Fruit fly (Drosophila melanogaster) whole organism, embryonic: ENCODE measurements around the gene CG32639.

Source experiments
- CG11456 ChIP-seq: fragments of 200-800 bp; sonication (Bioruptor generic); IDR thresholded peaks from 3 replicates; pipeline ENCODE4 v1.3.6; 2022; ENCODE audit warnings: missing biosample characterization, missing genetic modification characterization
- crp ChIP-seq, 2 experiments: fragments of 200-800 bp; sonication (Bioruptor generic); optimal IDR thresholded peaks; 2 replicates in 1 of 2; 3 replicates in 1 of 2; lab custom pipeline; 2017; ENCODE audit warnings: missing biosample characterization in 2 of 2, missing genetic modification characterization in 2 of 2, mild to moderate bottlenecking in 1 of 2, moderate library complexity in 1 of 2
- emc ChIP-seq: fragments of 200-800 bp; sonication (Bioruptor generic); optimal IDR thresholded peaks from 2 replicates; lab custom pipeline; 2016; ENCODE audit warnings: missing biosample characterization, missing genetic modification characterization
- lov ChIP-seq, 2 experiments: fragments of 200-800 bp in 1 of 2; fragments of >200 bp in 1 of 2; sonication (Bioruptor generic) in 1 of 2; IDR thresholded peaks in 1 of 2; optimal IDR thresholded peaks in 1 of 2; 2 replicates in 1 of 2; 3 replicates in 1 of 2; pipeline versions ENCODE4 v1.3.6 to Lab custom; 2017 to 2022; ENCODE audit warnings: missing biosample characterization in 1 of 2, missing genetic modification characterization in 1 of 2
- onecut ChIP-seq: fragments of 200-800 bp; sonication (Bioruptor generic); IDR thresholded peaks from 2 replicates; pipeline ENCODE4 v1.3.6; 2022; ENCODE audit warnings: missing biosample characterization, missing genetic modification characterization
- tin ChIP-seq: fragments of 200-800 bp; sonication (Bioruptor generic); optimal IDR thresholded peaks from 3 replicates; lab custom pipeline; 2016; ENCODE audit warnings: missing biosample characterization, missing genetic modification characterization
- vnd ChIP-seq: fragments of 200-800 bp; sonication (Bioruptor generic); IDR thresholded peaks from 3 replicates; pipeline ENCODE4 v1.3.6; 2022; ENCODE audit warnings: missing biosample characterization, missing genetic modification characterization; ENCODE audit not compliant: partially characterized antibody

DNA sequence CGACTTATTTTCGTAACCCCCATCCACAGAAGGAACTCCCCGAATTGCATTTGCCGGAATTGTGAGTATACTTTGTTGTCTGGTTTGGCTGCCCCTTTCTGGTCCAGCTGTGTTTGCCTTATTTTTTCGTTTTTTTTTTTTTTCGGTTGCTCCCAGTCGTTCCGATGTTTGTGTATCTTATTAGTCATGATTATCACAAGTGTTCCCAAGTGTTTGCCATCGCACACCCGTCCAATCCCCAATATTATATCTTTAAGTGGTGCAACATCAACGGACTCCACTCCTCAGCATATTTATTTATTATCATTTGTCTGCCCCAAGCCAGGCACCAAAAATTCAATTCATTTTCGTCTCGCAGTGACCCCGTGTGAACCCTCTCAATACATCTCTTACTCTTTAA, 7.1 kb downstream of the CG32639 start:
- no peak for TF ChIP-seq CG11456
- no peak for TF ChIP-seq vnd (GFP tag; lab: Robert Waterston, UW)
- no peak for TF ChIP-seq lov (optimal IDR thresholded peaks at IDR 0.05; lab: Kevin White, UChicago)
- no peak for TF ChIP-seq lov (GFP tag; IDR thresholded peaks at IDR 0.05; lab: Robert Waterston, UW)
- TF ChIP-seq onecut (GFP tag; lab: Robert Waterston, UW): no peak
- TF ChIP-seq emc (GFP tag; lab: Kevin White, UChicago): no peak
- TF ChIP-seq tin (GFP tag; lab: Kevin White, UChicago): no peak
- no peak for TF ChIP-seq crp (GFP tag; optimal IDR thresholded peaks at IDR 0.05; lab: Kevin White, UChicago)
